Fruit fly (Drosophila melanogaster): ENCODE results near the gene CG42780.

CG42780 gene

dm6 chrX:7333858-7334800, 2.1 kb upstream of the CG42780 start (continued):
- TF ChIP-seq CG1529 (GFP tag; optimal IDR thresholded peaks at IDR 0.05) (no peak), HLH54F (GFP tag; optimal IDR thresholded peaks at IDR 0.05) (peak; percentile 42)

dm6 chrX:7333298-7333743, 1.3 kb upstream of the CG42780 start:
- TF ChIP-seq E2f1 (GFP tag; IDR thresholded peaks at IDR 0.05) (peak; percentile 20; the same call in 1 of the 2 replicates), D19A (tag; optimal IDR thresholded peaks at IDR 0.05) (no peak), Myb (GFP tag; optimal IDR thresholded peaks at IDR 0.05) (no peak), CG7963 (GFP tag; IDR thresholded peaks at IDR 0.05; ENCODE audit: partially characterized antibody) (no peak), prd (optimal IDR thresholded peaks at IDR 0.05) (no peak), prd (GFP tag; IDR thresholded peaks at IDR 0.05) (peak; percentile 36; the same call in 1 of the 3 replicates), Ada2b (GFP tag; IDR thresholded peaks at IDR 0.05) (no peak), kni (GFP tag; optimal IDR thresholded peaks at IDR 0.05) (peak; percentile 79), Rx (GFP tag; IDR thresholded peaks at IDR 0.05) (no peak), CG1832 (GFP tag; optimal IDR thresholded peaks at IDR 0.05) (no peak), sima (GFP tag; optimal IDR thresholded peaks at IDR 0.05) (no peak), Sox100B (GFP tag; optimal IDR thresholded peaks at IDR 0.05) (peak; percentile 28), Nf-YC (tag; optimal IDR thresholded peaks at IDR 0.05) (no peak), CG14860 (GFP tag; IDR thresholded peaks at IDR 0.05; ENCODE audit: partially characterized antibody) (no peak), CG11723 (GFP tag; optimal IDR thresholded peaks at IDR 0.05) (no peak), grau (tag; optimal IDR thresholded peaks at IDR 0.05) (no peak), Med (GFP tag) (peak; percentile 87), CG11093 (GFP tag; IDR thresholded peaks at IDR 0.05) (no peak), nom (GFP tag; optimal IDR thresholded peaks at IDR 0.05) (no peak), CoRest (tag; optimal IDR thresholded peaks at IDR 0.05) (no peak), CTCF (GFP tag; optimal IDR thresholded peaks at IDR 0.05) (no peak), ap (GFP tag; IDR thresholded peaks at IDR 0.05) (no peak), zf30C (GFP tag; optimal IDR thresholded peaks at IDR 0.05) (no peak), CG8281 (tag; optimal IDR thresholded peaks at IDR 0.05) (no peak), tx (GFP tag; optimal IDR thresholded peaks at IDR 0.05) (no peak), CG6175 (GFP tag; IDR thresholded peaks at IDR 0.05) (no peak), lilli (GFP tag; optimal IDR thresholded peaks at IDR 0.05) (no peak), CG18619 (GFP tag; optimal IDR thresholded peaks at IDR 0.05) (no peak), CG32532 (GFP tag; IDR thresholded peaks at IDR 0.05) (no peak), Fer2 (tag; optimal IDR thresholded peaks at IDR 0.05) (peak; percentile 10), hkb (optimal IDR thresholded peaks at IDR 0.05) (no peak), hkb (GFP tag; IDR thresholded peaks at IDR 0.05) (peak; percentile 72), Aef1 (GFP tag; IDR thresholded peaks at IDR 0.05) (no peak), ems (GFP tag; optimal IDR thresholded peaks at IDR 0.05) (no peak), CG34224 (GFP tag; IDR thresholded peaks at IDR 0.05; ENCODE audit: partially characterized antibody) (no peak), CG12744 (GFP tag; optimal IDR thresholded peaks at IDR 0.05) (no peak), Camta (GFP tag; optimal IDR thresholded peaks at IDR 0.05) (peak; percentile 53), CG17568 (GFP tag; optimal IDR thresholded peaks at IDR 0.05) (peak; percentile 12), tap (tag; optimal IDR thresholded peaks at IDR 0.05) (no peak), CG11085 (GFP tag; IDR thresholded peaks at IDR 0.05) (no peak), C15 (GFP tag; IDR thresholded peaks at IDR 0.05) (no peak), chn (GFP tag; optimal IDR thresholded peaks at IDR 0.05) (no peak), H15 (GFP tag; IDR thresholded peaks at IDR 0.05) (0 out of 3 replicates have a peak, but pooled peaks have one; percentile 37), CG7839 (tag; optimal IDR thresholded peaks at IDR 0.05) (no peak), tll (GFP tag; optimal IDR thresholded peaks at IDR 0.05) (peak in 1 of 2 experiments; percentile 51), Ssrp (tag; optimal IDR thresholded peaks at IDR 0.05) (no peak)
